Fruit fly (Drosophila melanogaster): Measurements from ENCODE around the gene CG4953.

DNA sequence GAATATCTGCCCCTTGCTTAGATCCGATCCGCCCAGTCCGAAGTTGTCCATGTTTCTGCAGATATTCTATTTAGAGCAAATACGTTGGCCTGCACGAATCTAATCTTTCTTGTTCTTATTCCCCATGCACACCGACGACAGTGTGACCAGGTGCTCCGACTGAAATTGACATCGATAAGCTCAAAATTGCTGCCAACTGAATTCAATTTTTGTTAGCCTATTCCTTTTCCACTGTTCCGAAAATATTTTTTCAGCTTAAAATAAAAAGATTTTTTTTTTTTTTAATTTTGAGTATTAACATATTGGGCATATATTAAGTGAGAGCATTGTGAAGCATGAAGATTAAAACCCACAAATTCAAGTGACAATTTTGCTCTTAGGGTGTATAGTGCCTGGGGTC, 37.3 kb downstream of the CG4953 start, which contains the start of gene nmd:
- no peak for TF ChIP-seq psq (optimal IDR thresholded peaks at IDR 0.05)
- TF ChIP-seq Sin3A (optimal IDR thresholded peaks at IDR 0.05) = no peak

All from Kc167 (cell line).